Worm (Caenorhabditis elegans): ENCODE data around the gene clec-6.

Gene clec-6

DNA sequence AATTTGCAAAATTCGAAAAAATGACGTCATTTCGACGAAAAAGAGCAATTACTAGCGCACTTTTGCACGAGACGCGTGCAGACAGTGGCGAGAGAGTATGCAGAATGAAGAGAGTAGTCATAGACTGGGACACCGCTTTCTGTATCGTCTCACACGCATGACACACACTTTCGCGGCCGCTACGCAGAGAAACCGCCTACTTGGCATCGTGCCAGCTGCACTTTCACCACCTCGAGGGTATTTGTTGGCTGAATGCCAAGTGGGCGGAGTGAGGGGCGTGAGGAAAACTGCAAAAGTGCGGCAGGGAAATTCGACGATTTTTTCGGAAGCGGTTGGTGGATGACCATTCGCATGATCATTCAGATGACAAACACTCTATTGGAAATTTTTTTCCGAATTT lies 12.5 kb upstream of the clec-6 start:
- peak; percentile 93 for TF ChIP-seq B0035.1 (tag; optimal IDR thresholded peaks at IDR 0.05)
- TF ChIP-seq cebp-2 (GFP tag; IDR thresholded peaks at IDR 0.05), result no peak
- peak; percentile 64 for TF ChIP-seq zim-3 (tag; optimal IDR thresholded peaks at IDR 0.05)
- no peak for TF ChIP-seq F39B2.1 (GFP tag; IDR thresholded peaks at IDR 0.05)
- no peak for TF ChIP-seq Y53F4B.3 (GFP tag; IDR thresholded peaks at IDR 0.05)
- peak; percentile 58 for TF ChIP-seq sptf-2 (GFP tag; optimal IDR thresholded peaks at IDR 0.05)
- TF ChIP-seq Y53G8AR.9 (GFP tag; conservative IDR thresholded peaks at IDR 0.05), result peak; percentile 96
- peak; percentile 100 for TF ChIP-seq zfh-2 (GFP tag; conservative IDR thresholded peaks at IDR 0.05)
- TF ChIP-seq ccch-3 (GFP tag; optimal IDR thresholded peaks at IDR 0.05), result no peak
- TF ChIP-seq atf-7 (tag; optimal IDR thresholded peaks at IDR 0.05), result peak; percentile 100
- TF ChIP-seq mel-28 (tag; optimal IDR thresholded peaks at IDR 0.05; ENCODE audit: borderline replicate concordance), result peak; percentile 48
- peak; percentile 86 for TF ChIP-seq akir-1 (GFP tag; optimal IDR thresholded peaks at IDR 0.05)
- no peak for TF ChIP-seq him-1 (tag; optimal IDR thresholded peaks at IDR 0.05)
- TF ChIP-seq K12H6.12 (tag; optimal IDR thresholded peaks at IDR 0.05), result peak; percentile 100
- TF ChIP-seq bed-1 (GFP tag; IDR thresholded peaks at IDR 0.05), result peak; percentile 86; the same call in 1 of the 2 replicates
- TF ChIP-seq lag-1 (GFP tag; IDR thresholded peaks at IDR 0.05), result peak; percentile 86; the same call in 1 of the 2 replicates
- peak; percentile 76 for TF ChIP-seq Y79H2A.3 (GFP tag; conservative IDR thresholded peaks at IDR 0.05)
- peak; percentile 99 for TF ChIP-seq dox-1 (GFP tag; IDR thresholded peaks at IDR 0.05)
- peak; percentile 87 for TF ChIP-seq C17E4.6 (GFP tag; IDR thresholded peaks at IDR 0.05)
- TF ChIP-seq Y95B8A.8 (GFP tag; IDR thresholded peaks at IDR 0.05), result peak; percentile 96
- TF ChIP-seq F49E8.2 (tag; optimal IDR thresholded peaks at IDR 0.05; ENCODE audit: insufficient read depth), result peak; percentile 6
- peak; percentile 100 for TF ChIP-seq B0336.3 (GFP tag; IDR thresholded peaks at IDR 0.05)
- peak; percentile 93 for TF ChIP-seq F22D6.2 (tag; optimal IDR thresholded peaks at IDR 0.05)
- TF ChIP-seq egrh-3 (GFP tag; IDR thresholded peaks at IDR 0.05), result peak; percentile 70
- 0 out of 2 replicates have a peak, but pooled peaks have one; percentile 70 for TF ChIP-seq ztf-25 (GFP tag; IDR thresholded peaks at IDR 0.05)
- no peak for TF ChIP-seq snpc-3.4 (tag; optimal IDR thresholded peaks at IDR 0.05)
- TF ChIP-seq nfya-2 (GFP tag; IDR thresholded peaks at IDR 0.05), result no peak
- peak; percentile 32 for TF ChIP-seq dpl-1 (GFP tag; optimal IDR thresholded peaks at IDR 0.05)
- TF ChIP-seq F33H1.4 (GFP tag; IDR thresholded peaks at IDR 0.05), result peak; percentile 78
- TF ChIP-seq tbp1 (GFP tag; optimal IDR thresholded peaks at IDR 0.05), result peak; percentile 77
- 0 out of 2 replicates have a peak, but pooled peaks have one; percentile 62 for TF ChIP-seq attf-6 (GFP tag; IDR thresholded peaks at IDR 0.05)
- TF ChIP-seq lsy-27 (tag; optimal IDR thresholded peaks at IDR 0.05; ENCODE audit: borderline replicate concordance, insufficient read depth), result no peak
- peak; percentile 98 for TF ChIP-seq K11D2.4 (GFP tag; IDR thresholded peaks at IDR 0.05)
- peak; percentile 77 for TF ChIP-seq unc-62 (GFP tag; optimal IDR thresholded peaks at IDR 0.05)
- TF ChIP-seq ceh-100 (GFP tag; IDR thresholded peaks at IDR 0.05), result peak; percentile 90
- peak; percentile 99 for TF ChIP-seq ztf-26 (tag; optimal IDR thresholded peaks at IDR 0.05)
- TF ChIP-seq F37B4.10 (GFP tag; IDR thresholded peaks at IDR 0.05), result peak; percentile 94
- TF ChIP-seq attf-5 (GFP tag; optimal IDR thresholded peaks at IDR 0.05), result peak; percentile 99
- peak; percentile 41 for TF ChIP-seq F23B12.7 (tag; optimal IDR thresholded peaks at IDR 0.05; ENCODE audit: insufficient read depth)
- TF ChIP-seq nfyb-1 (GFP tag; IDR thresholded peaks at IDR 0.05), result peak; percentile 99
- peak; percentile 58 for TF ChIP-seq mxl-1 (tag; optimal IDR thresholded peaks at IDR 0.05)
- TF ChIP-seq ceh-79 (tag; optimal IDR thresholded peaks at IDR 0.05), result peak; percentile 93
- TF ChIP-seq ceh-27 (GFP tag; optimal IDR thresholded peaks at IDR 0.05), result peak; percentile 100
- peak; percentile 7 for TF ChIP-seq dpff-1 (tag; optimal IDR thresholded peaks at IDR 0.05)
- TF ChIP-seq rec-8 (tag; optimal IDR thresholded peaks at IDR 0.05), result no peak
- no peak for TF ChIP-seq fkh-3 (tag; optimal IDR thresholded peaks at IDR 0.05)
- peak; percentile 41 for TF ChIP-seq D2030.7 (GFP tag; IDR thresholded peaks at IDR 0.05)
- TF ChIP-seq Y56A3A.18 (GFP tag; IDR thresholded peaks at IDR 0.05), result peak; percentile 88
